Fruit fly (Drosophila melanogaster) whole organism, embryonic: ENCODE results near the gene CG5928.

ENCODE experiments used
- ATbp ChIP-seq: fragments of 200-800 bp; sonication (Bioruptor generic); optimal IDR thresholded peaks from 2 replicates; lab custom pipeline; 2017; ENCODE audit warnings: missing biosample characterization, mild to moderate bottlenecking, missing genetic modification characterization, missing genetic modification reagents
- Atf3 ChIP-seq: fragments of 200-800 bp; sonication (Bioruptor generic); optimal IDR thresholded peaks from 3 replicates; lab custom pipeline; 2016; ENCODE audit warnings: missing biosample characterization, missing genetic modification characterization
- Bteb2 ChIP-seq: fragments of 200-800 bp; sonication (Bioruptor generic); optimal IDR thresholded peaks from 2 replicates; lab custom pipeline; 2016; ENCODE audit warnings: missing biosample characterization, missing genetic modification characterization
- CG10979 ChIP-seq: fragments of 200-800 bp; sonication (Bioruptor generic); optimal IDR thresholded peaks from 2 replicates; lab custom pipeline; 2018; ENCODE audit warnings: missing biosample characterization, mild to moderate bottlenecking, missing genetic modification characterization, moderate library complexity
- CG12071 ChIP-seq: fragments of 200-800 bp; sonication (Bioruptor generic); optimal IDR thresholded peaks from 3 replicates; lab custom pipeline; 2018; ENCODE audit warnings: missing biosample characterization, mild to moderate bottlenecking, missing genetic modification characterization
- CG12299 ChIP-seq: fragments of 200-800 bp; sonication (Bioruptor generic); optimal IDR thresholded peaks from 2 replicates; lab custom pipeline; 2018; ENCODE audit warnings: missing biosample characterization, mild to moderate bottlenecking, missing genetic modification characterization
- CG12391 ChIP-seq: fragments of 200-800 bp; sonication (Bioruptor generic); optimal IDR thresholded peaks from 3 replicates; lab custom pipeline; 2018; ENCODE audit warnings: missing biosample characterization, mild to moderate bottlenecking, missing genetic modification characterization, moderate library complexity
- CG13287 ChIP-seq: fragments of 200-800 bp; sonication (Bioruptor generic); IDR thresholded peaks from 2 replicates; pipeline ENCODE4 v1.3.6; 2022; ENCODE audit warnings: missing biosample characterization, missing genetic modification characterization; ENCODE audit not compliant: partially characterized antibody
- CG13296 ChIP-seq: fragments of 200-800 bp; sonication (Bioruptor generic); optimal IDR thresholded peaks from 3 replicates; lab custom pipeline; 2018; ENCODE audit warnings: missing biosample characterization, mild to moderate bottlenecking, missing genetic modification characterization
- CG15011 ChIP-seq: fragments of 200-800 bp; sonication (Bioruptor generic); optimal IDR thresholded peaks from 3 replicates; lab custom pipeline; 2018; ENCODE audit warnings: missing biosample characterization, mild to moderate bottlenecking, missing genetic modification characterization
- CG15073 ChIP-seq: fragments of 200-800 bp; sonication (Bioruptor generic); optimal IDR thresholded peaks from 2 replicates; lab custom pipeline; 2016; ENCODE audit warnings: missing biosample characterization, missing genetic modification characterization
- CG15514 ChIP-seq: fragments of 200-800 bp; sonication (Bioruptor generic); optimal IDR thresholded peaks from 3 replicates; lab custom pipeline; 2017; ENCODE audit warnings: missing biosample characterization, missing genetic modification characterization, mild to moderate bottlenecking, moderate library complexity, missing genetic modification reagents
- CG1602 ChIP-seq: fragments of 200-800 bp; sonication (Bioruptor generic); optimal IDR thresholded peaks from 3 replicates; lab custom pipeline; 2016; ENCODE audit warnings: missing biosample characterization, missing genetic modification characterization
- CG18476 ChIP-seq: fragments of 200-800 bp; sonication (Bioruptor generic); optimal IDR thresholded peaks from 2 replicates; lab custom pipeline; 2016; ENCODE audit warnings: missing biosample characterization, mild to moderate bottlenecking, missing genetic modification characterization
- CG30020 ChIP-seq: fragments of 200-800 bp; optimal IDR thresholded peaks from 2 replicates; lab custom pipeline; 2019; ENCODE audit warnings: missing biosample characterization, mild to moderate bottlenecking, missing genetic modification characterization, moderate library complexity
- CG32772 ChIP-seq: fragments of 200-800 bp; sonication (Bioruptor generic); IDR thresholded peaks from 2 replicates; pipeline ENCODE4 v1.3.6; 2022; ENCODE audit warnings: missing biosample characterization, missing genetic modification characterization
- CG3726 ChIP-seq: fragments of 200-800 bp; sonication (Bioruptor generic); IDR thresholded peaks from 3 replicates; pipeline ENCODE4, ENCODE4 v1.3.6; 2022; ENCODE audit warnings: missing biosample characterization, missing genetic modification characterization
- CG5245 ChIP-seq: fragments of 200-800 bp; sonication (Bioruptor generic); optimal IDR thresholded peaks from 3 replicates; lab custom pipeline; 2016; ENCODE audit warnings: missing biosample characterization, missing genetic modification characterization
- CG6813 ChIP-seq: fragments of 200-800 bp; sonication (Bioruptor generic); optimal IDR thresholded peaks from 2 replicates; lab custom pipeline; 2017; ENCODE audit warnings: missing biosample characterization, missing genetic modification characterization, mild to moderate bottlenecking, moderate library complexity, missing genetic modification reagents
- CG7357 ChIP-seq: fragments of 200-800 bp; sonication (Bioruptor generic); IDR thresholded peaks from 3 replicates; pipeline ENCODE4 v1.3.6; 2022; ENCODE audit warnings: missing biosample characterization, missing genetic modification characterization
- CG7987 ChIP-seq: fragments of 200-800 bp; sonication (Bioruptor generic); optimal IDR thresholded peaks from 2 replicates; lab custom pipeline; 2018; ENCODE audit warnings: missing biosample characterization, mild to moderate bottlenecking, missing genetic modification characterization, moderate library complexity
- CG9437 ChIP-seq: fragments of 200-800 bp; sonication (Bioruptor generic); optimal IDR thresholded peaks from 2 replicates; lab custom pipeline; 2018; ENCODE audit warnings: missing biosample characterization, mild to moderate bottlenecking, missing genetic modification characterization
- CG9727 ChIP-seq: fragments of 200-800 bp; sonication (Bioruptor generic); optimal IDR thresholded peaks from 3 replicates; lab custom pipeline; 2017; ENCODE audit warnings: missing biosample characterization, mild to moderate bottlenecking, missing genetic modification characterization
- CG9817 ChIP-seq: fragments of 200-800 bp; sonication (Bioruptor generic); optimal IDR thresholded peaks from 2 replicates; lab custom pipeline; 2018; ENCODE audit warnings: missing biosample characterization, mild to moderate bottlenecking, missing genetic modification characterization, moderate library complexity
- Camta ChIP-seq: fragments of 200-800 bp; sonication (Bioruptor generic); optimal IDR thresholded peaks from 2 replicates; lab custom pipeline; 2016; ENCODE audit warnings: missing biosample characterization, missing genetic modification characterization
- E2f2 ChIP-seq: fragments of 200-800 bp; sonication (Bioruptor generic); IDR thresholded peaks from 2 replicates; pipeline ENCODE4 v1.3.6; 2022; ENCODE audit warnings: missing biosample characterization, missing genetic modification characterization
- HLH4C ChIP-seq: fragments of 200-800 bp; sonication (Bioruptor generic); IDR thresholded peaks from 3 replicates; pipeline ENCODE4 v1.3.6; 2022; ENCODE audit warnings: missing biosample characterization, missing genetic modification characterization; ENCODE audit not compliant: partially characterized antibody
- Hand ChIP-seq: fragments of 200-800 bp; sonication (Bioruptor generic); optimal IDR thresholded peaks from 2 replicates; lab custom pipeline; 2017; ENCODE audit warnings: mild to moderate bottlenecking, missing biosample characterization, missing genetic modification reagents, missing genetic modification characterization
- Hey ChIP-seq: fragments of 200-800 bp; sonication (Bioruptor generic); optimal IDR thresholded peaks from 3 replicates; lab custom pipeline; 2018; ENCODE audit warnings: missing biosample characterization, mild to moderate bottlenecking, missing genetic modification characterization
- HmgD ChIP-seq: fragments of 200-800 bp; sonication (Bioruptor generic); optimal IDR thresholded peaks from 3 replicates; lab custom pipeline; 2016; ENCODE audit warnings: missing biosample characterization, missing genetic modification characterization
- Oaz ChIP-seq: fragments of 200-800 bp; sonication (Bioruptor generic); IDR thresholded peaks from 2 replicates; pipeline ENCODE4 v1.3.6; 2022; ENCODE audit warnings: missing biosample characterization, missing genetic modification characterization
- Ravus ChIP-seq: fragments of 200-800 bp; sonication (Bioruptor generic); IDR thresholded peaks from 2 replicates; pipeline ENCODE4 v1.3.6; 2022; ENCODE audit warnings: missing biosample characterization, missing genetic modification characterization
- Spps ChIP-seq: fragments of 200-800 bp; sonication (Bioruptor generic); optimal IDR thresholded peaks from 2 replicates; lab custom pipeline; 2018; ENCODE audit warnings: missing biosample characterization, mild to moderate bottlenecking, missing genetic modification characterization
- Tbp ChIP-seq: fragments of >200 bp; optimal IDR thresholded peaks from 2 replicates; lab custom pipeline; 2018; ENCODE audit warnings: missing biosample characterization, missing genetic modification characterization
- aop ChIP-seq: fragments of 200-800 bp; sonication (Bioruptor generic); IDR thresholded peaks from 2 replicates; pipeline ENCODE4 v1.3.6; 2022; ENCODE audit warnings: missing biosample characterization, missing genetic modification characterization
- ara ChIP-seq: fragments of 200-800 bp; sonication (Bioruptor generic); IDR thresholded peaks from 2 replicates; pipeline ENCODE4 v1.3.6; 2022; ENCODE audit warnings: missing biosample characterization, missing genetic modification characterization
- bab2 ChIP-seq: fragments of 200-800 bp; sonication (Bioruptor generic); optimal IDR thresholded peaks from 2 replicates; lab custom pipeline; 2016; ENCODE audit warnings: missing biosample characterization, missing genetic modification characterization
- bowl ChIP-seq: fragments of 200-800 bp; sonication (Bioruptor generic); IDR thresholded peaks from 2 replicates; pipeline ENCODE4 v1.3.6; 2022; ENCODE audit warnings: missing biosample characterization, missing genetic modification characterization
- dm ChIP-seq: fragments of 200-800 bp; sonication (Bioruptor generic); optimal IDR thresholded peaks from 3 replicates; lab custom pipeline; 2016; ENCODE audit warnings: missing biosample characterization, missing genetic modification characterization
- dysf ChIP-seq: fragments of 200-800 bp; sonication (Bioruptor generic); IDR thresholded peaks from 3 replicates; pipeline ENCODE4 v1.3.6; 2022; ENCODE audit warnings: missing biosample characterization, missing genetic modification characterization
- ems ChIP-seq: fragments of 200-800 bp; sonication (Bioruptor generic); optimal IDR thresholded peaks from 3 replicates; lab custom pipeline; 2016; ENCODE audit warnings: missing biosample characterization, missing genetic modification characterization
- ewg ChIP-seq: fragments of 200-800 bp; sonication (Bioruptor generic); optimal IDR thresholded peaks from 3 replicates; lab custom pipeline; 2017; ENCODE audit warnings: mild to moderate bottlenecking, missing biosample characterization, missing genetic modification reagents, missing genetic modification characterization
- gro ChIP-seq: fragments of 200-800 bp; sonication (Bioruptor generic); optimal IDR thresholded peaks from 2 replicates; lab custom pipeline; 2016; ENCODE audit warnings: missing biosample characterization, missing genetic modification characterization
- her ChIP-seq: fragments of 200-800 bp; sonication (Bioruptor generic); optimal IDR thresholded peaks from 2 replicates; lab custom pipeline; 2016; ENCODE audit warnings: missing biosample characterization, missing genetic modification characterization
- nau ChIP-seq: fragments of 200-800 bp; sonication (Bioruptor generic); optimal IDR thresholded peaks from 3 replicates; lab custom pipeline; 2017; ENCODE audit warnings: missing biosample characterization, mild to moderate bottlenecking, missing genetic modification characterization, missing genetic modification reagents
- onecut ChIP-seq: fragments of 200-800 bp; sonication (Bioruptor generic); IDR thresholded peaks from 2 replicates; pipeline ENCODE4 v1.3.6; 2022; ENCODE audit warnings: missing biosample characterization, missing genetic modification characterization
- rib ChIP-seq: fragments of 200-800 bp; sonication (Bioruptor generic); IDR thresholded peaks from 2 replicates; pipeline ENCODE4 v1.3.6; 2022; ENCODE audit warnings: missing biosample characterization, missing genetic modification characterization
- row ChIP-seq: fragments of 200-800 bp; sonication (Bioruptor generic); IDR thresholded peaks from 3 replicates; pipeline ENCODE4 v1.3.6; 2022; ENCODE audit warnings: missing biosample characterization, missing genetic modification characterization
- sima ChIP-seq: fragments of 200-800 bp; sonication (Bioruptor generic); optimal IDR thresholded peaks from 2 replicates; lab custom pipeline; 2016; ENCODE audit warnings: missing biosample characterization, missing genetic modification characterization
- slbo ChIP-seq: fragments of 200-800 bp; sonication (Bioruptor generic); IDR thresholded peaks from 2 replicates; pipeline ENCODE4 v1.3.6; 2022; ENCODE audit warnings: missing biosample characterization, missing genetic modification characterization
- twi ChIP-seq: fragments of 200-800 bp; optimal IDR thresholded peaks from 2 replicates; lab custom pipeline; 2019; ENCODE audit warnings: missing biosample characterization, mild to moderate bottlenecking, missing genetic modification characterization, moderate library complexity

The CG5928 gene

dm6 chrX:6097578-6097977, 29.8 kb downstream of the CG5928 start (continued):
- peak; percentile 76 for TF ChIP-seq CG10979
- peak; percentile 74 for TF ChIP-seq CG7357 (GFP tag; lab: Robert Waterston, UW)
- peak; percentile 73 for TF ChIP-seq ems (GFP tag; lab: Kevin White, UChicago)
- peak; percentile 9; the same call in 1 of the 3 replicates for TF ChIP-seq HLH4C (GFP tag; lab: Robert Waterston, UW)
- TF ChIP-seq CG32772 (GFP tag; lab: Robert Waterston, UW) = peak; percentile 93
- peak; percentile 71 for TF ChIP-seq CG12391 (tag; lab: Kevin White, UChicago)
- TF ChIP-seq CG6813 (GFP tag; lab: Kevin White, UChicago) = peak; percentile 79
- TF ChIP-seq ATbp (GFP tag; lab: Kevin White, UChicago) = peak; percentile 87
- TF ChIP-seq her (GFP tag; lab: Kevin White, UChicago) = peak; percentile 80
- peak; percentile 46 for TF ChIP-seq dm
- peak; percentile 81 for TF ChIP-seq CG5245 (GFP tag; lab: Kevin White, UChicago)
- TF ChIP-seq dysf (GFP tag; lab: Robert Waterston, UW) = peak; percentile 93
- TF ChIP-seq Tbp = no peak
- TF ChIP-seq rib (GFP tag; lab: Robert Waterston, UW) = peak; percentile 72; the same call in 1 of the 2 replicates
- TF ChIP-seq bowl (GFP tag; lab: Robert Waterston, UW) = peak; percentile 73
- TF ChIP-seq Hand (GFP tag; lab: Kevin White, UChicago) = peak; percentile 46
- TF ChIP-seq ara (GFP tag; lab: Robert Waterston, UW) = peak; percentile 91
- peak; percentile 67 for TF ChIP-seq CG15514 (GFP tag; lab: Kevin White, UChicago)
- peak; percentile 91 for TF ChIP-seq row
- TF ChIP-seq Ravus = peak; percentile 60
- peak; percentile 50 for TF ChIP-seq Atf3 (GFP tag; lab: Kevin White, UChicago)
- TF ChIP-seq CG18476 = peak; percentile 52
- TF ChIP-seq ewg = peak; percentile 72
- TF ChIP-seq CG15073 (GFP tag; lab: Kevin White, UChicago) = peak; percentile 25
- TF ChIP-seq Camta (GFP tag; lab: Kevin White, UChicago) = peak; percentile 70
- TF ChIP-seq gro (GFP tag; lab: Kevin White, UChicago) = peak; percentile 73
- TF ChIP-seq CG9817 (tag; lab: Kevin White, UChicago) = peak; percentile 51
- peak; percentile 40 for TF ChIP-seq CG7987 (GFP tag; lab: Kevin White, UChicago)
- TF ChIP-seq E2f2 (GFP tag; lab: Robert Waterston, UW) = peak; percentile 67
- peak; percentile 79 for TF ChIP-seq Oaz
- TF ChIP-seq CG3726 = peak; percentile 60; the same call in 1 of the 3 replicates
- peak; percentile 85 for TF ChIP-seq slbo (GFP tag; lab: Robert Waterston, UW)
- peak; percentile 77 for TF ChIP-seq onecut (GFP tag; lab: Robert Waterston, UW)
- TF ChIP-seq CG15011 (GFP tag; lab: Kevin White, UChicago) = peak; percentile 55
- peak; percentile 82 for TF ChIP-seq CG12071 (GFP tag; lab: Kevin White, UChicago)
- no peak for TF ChIP-seq CG30020 (tag; lab: Kevin White, UChicago)
- TF ChIP-seq Spps (tag; lab: Kevin White, UChicago) = peak; percentile 47
- peak; percentile 71 for TF ChIP-seq CG9727 (GFP tag; lab: Kevin White, UChicago)
- TF ChIP-seq aop = peak; percentile 65
- peak; percentile 38 for TF ChIP-seq CG12299 (tag; lab: Kevin White, UChicago)
- peak; percentile 49 for TF ChIP-seq Bteb2 (GFP tag; lab: Kevin White, UChicago)
- TF ChIP-seq bab2 (GFP tag; lab: Kevin White, UChicago) = peak; percentile 74
- TF ChIP-seq CG1602 (GFP tag; lab: Kevin White, UChicago) = peak; percentile 77
- TF ChIP-seq HmgD (GFP tag; lab: Kevin White, UChicago) = peak; percentile 47
- peak; percentile 66 for TF ChIP-seq CG13296 (GFP tag; lab: Kevin White, UChicago)
- peak; percentile 51 for TF ChIP-seq CG9437 (GFP tag; lab: Kevin White, UChicago)
- peak; percentile 67 for TF ChIP-seq nau (GFP tag; lab: Kevin White, UChicago)
- TF ChIP-seq CG13287 (GFP tag; lab: Robert Waterston, UW) = peak; percentile 16; the same call in 1 of the 2 replicates
- no peak for TF ChIP-seq sima
- TF ChIP-seq Hey (tag; lab: Kevin White, UChicago) = no peak
- peak; percentile 15 for TF ChIP-seq twi
